Worm (Caenorhabditis elegans): ENCODE measurements around the gene oig-8.

oig-8 gene

DNA sequence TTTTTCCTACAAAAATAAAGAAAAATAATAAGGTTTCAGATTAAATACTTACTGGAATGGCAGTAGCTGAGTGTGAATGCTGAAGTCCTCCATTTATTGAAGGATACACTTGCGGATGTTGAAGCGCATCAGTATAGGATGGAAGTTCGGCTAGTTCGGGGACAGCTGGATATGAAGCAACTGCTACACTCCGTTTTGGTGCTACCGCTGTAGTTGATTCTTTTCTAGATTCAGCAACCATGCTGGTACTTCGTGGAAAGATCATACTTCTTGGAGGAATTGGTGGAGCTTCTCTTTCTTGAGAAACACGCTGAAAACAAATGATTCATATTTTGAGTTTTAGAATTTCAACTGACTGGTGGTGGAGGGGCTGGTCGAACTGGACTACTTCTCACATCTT is 40.3 kb downstream of the oig-8 start:
- TF ChIP-seq lsy-2 (tag; optimal IDR thresholded peaks at IDR 0.05) (no peak), Y55F3AM.14 (GFP tag; optimal IDR thresholded peaks at IDR 0.05) (no peak), blmp-1 (tag; optimal IDR thresholded peaks at IDR 0.05; ENCODE audit: insufficient read depth) (no peak), mdl-1 (tag; optimal IDR thresholded peaks at IDR 0.05) (no peak), ceh-82 (tag; optimal IDR thresholded peaks at IDR 0.05) (no peak), nhr-12 (tag; optimal IDR thresholded peaks at IDR 0.05) (no peak), unc-55 (GFP tag; optimal IDR thresholded peaks at IDR 0.05) (no peak), zag-1 (tag; optimal IDR thresholded peaks at IDR 0.05) (no peak)

DNA sequence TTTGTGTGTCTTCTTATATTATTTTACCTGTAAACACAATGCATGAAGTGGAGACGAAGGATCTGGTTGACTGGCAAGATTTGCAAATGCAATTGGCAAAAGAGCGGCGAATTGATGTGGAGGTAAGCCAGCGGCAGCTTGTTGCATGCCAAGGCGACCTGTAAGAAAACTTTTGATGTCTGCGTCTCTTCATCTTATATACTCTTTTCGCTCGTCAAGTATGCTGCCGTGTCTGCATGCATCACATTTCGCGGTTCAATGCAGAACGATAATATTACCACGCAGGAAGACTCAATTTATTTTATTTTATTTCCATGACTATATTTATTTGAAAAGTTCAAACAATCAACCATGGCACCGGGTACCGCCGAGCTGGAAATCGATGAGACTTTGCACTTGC is 48.0 kb downstream of the oig-8 start, which contains the start of gene vps-33.2:
Gene vps-33.2, plus strand, starts transcription at position 244 of the 400 bp plus-strand sequence.
- TF ChIP-seq unc-39 (tag; optimal IDR thresholded peaks at IDR 0.05) (no peak), blmp-1 (tag; optimal IDR thresholded peaks at IDR 0.05; ENCODE audit: insufficient read depth) (no peak), crh-2 (tag; optimal IDR thresholded peaks at IDR 0.05) (no peak), C34F6.9 (tag; optimal IDR thresholded peaks at IDR 0.05) (peak; percentile 59), ztf-11 (tag; optimal IDR thresholded peaks at IDR 0.05) (no peak), sma-3 (GFP tag; optimal IDR thresholded peaks at IDR 0.05) (peak; percentile 20), skn-1 (tag; optimal IDR thresholded peaks at IDR 0.05) (no peak), ztf-1 (GFP tag; conservative IDR thresholded peaks at IDR 0.05) (no peak), mbf-1 (tag; optimal IDR thresholded peaks at IDR 0.05) (no peak), egl-27 (tag; optimal IDR thresholded peaks at IDR 0.05) (no peak), F13H6.1 (tag; optimal IDR thresholded peaks at IDR 0.05) (peak; percentile 46), ama-1 (optimal IDR thresholded peaks at IDR 0.05) (no peak), fos-1 (tag; optimal IDR thresholded peaks at IDR 0.05) (peak; percentile 23), zag-1 (tag; optimal IDR thresholded peaks at IDR 0.05) (no peak), elt-3 (tag; optimal IDR thresholded peaks at IDR 0.05) (no peak), Y55F3AM.14 (GFP tag; optimal IDR thresholded peaks at IDR 0.05) (no peak), ceh-16 (tag; optimal IDR thresholded peaks at IDR 0.05) (no peak), gmeb-1 (tag; optimal IDR thresholded peaks at IDR 0.05) (peak; percentile 48), unc-55 (GFP tag; optimal IDR thresholded peaks at IDR 0.05) (no peak), peb-1 (tag; optimal IDR thresholded peaks at IDR 0.05) (no peak), nhr-237 (tag; optimal IDR thresholded peaks at IDR 0.05) (no peak), nhr-23 (tag; optimal IDR thresholded peaks at IDR 0.05) (no peak), nhr-77 (tag; optimal IDR thresholded peaks at IDR 0.05) (no peak), nhr-12 (tag; optimal IDR thresholded peaks at IDR 0.05) (no peak), mdl-1 (tag; optimal IDR thresholded peaks at IDR 0.05) (no peak), sma-9 (GFP tag; optimal IDR thresholded peaks at IDR 0.05) (peak; percentile 58), sma-9 (tag; optimal IDR thresholded peaks at IDR 0.05) (no peak), elt-1 (tag; optimal IDR thresholded peaks at IDR 0.05) (no peak), ztf-4 (tag; optimal IDR thresholded peaks at IDR 0.05) (no peak), ceh-82 (tag; optimal IDR thresholded peaks at IDR 0.05) (no peak), lin-13 (GFP tag; optimal IDR thresholded peaks at IDR 0.05) (no peak), nhr-129 (tag; optimal IDR thresholded peaks at IDR 0.05) (peak; percentile 35), nhr-10 (tag; optimal IDR thresholded peaks at IDR 0.05) (no peak), nhr-25 (tag; optimal IDR thresholded peaks at IDR 0.05) (no peak), lin-11 (tag; optimal IDR thresholded peaks at IDR 0.05) (peak; percentile 22), lsy-2 (tag; optimal IDR thresholded peaks at IDR 0.05) (peak; percentile 27 to 58)

DNA sequence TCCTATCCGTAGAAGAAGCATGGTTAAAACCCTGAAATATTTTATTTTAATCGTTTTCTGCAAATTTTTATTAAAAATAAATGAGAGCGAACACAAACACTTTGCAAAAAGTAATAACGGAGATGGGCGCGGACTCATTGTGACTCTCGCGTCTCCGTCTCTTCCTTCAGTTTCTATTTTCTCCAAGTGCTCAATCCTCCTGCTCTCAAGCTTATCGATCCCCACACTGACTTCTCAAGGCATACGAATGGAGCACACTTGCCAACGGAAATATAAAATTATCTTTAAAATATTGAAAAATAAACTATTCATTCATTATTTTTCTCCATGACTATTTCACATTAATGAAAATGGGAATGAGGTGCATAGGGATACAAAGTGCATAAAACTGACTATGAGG is 50.9 kb downstream of the oig-8 start, which contains the start of gene dnj-8:
Gene dnj-8, minus strand, starts transcription at position 31 of the 400 bp plus-strand sequence.
- TF ChIP-seq lsy-2 (tag; optimal IDR thresholded peaks at IDR 0.05) = peak in 1 of 2 experiments; percentile 6
- peak; percentile 60 for TF ChIP-seq C34F6.9 (tag; optimal IDR thresholded peaks at IDR 0.05)
- TF ChIP-seq unc-55 (GFP tag; optimal IDR thresholded peaks at IDR 0.05) = peak; percentile 54
- no peak for TF ChIP-seq mbf-1 (tag; optimal IDR thresholded peaks at IDR 0.05)
- TF ChIP-seq ceh-16 (tag; optimal IDR thresholded peaks at IDR 0.05) = no peak
- TF ChIP-seq ztf-11 (tag; optimal IDR thresholded peaks at IDR 0.05) = no peak
- no peak for TF ChIP-seq sem-4 (tag; optimal IDR thresholded peaks at IDR 0.05)
- no peak for TF ChIP-seq gmeb-1 (tag; optimal IDR thresholded peaks at IDR 0.05)
- TF ChIP-seq mdl-1 (tag; optimal IDR thresholded peaks at IDR 0.05) = no peak

DNA sequence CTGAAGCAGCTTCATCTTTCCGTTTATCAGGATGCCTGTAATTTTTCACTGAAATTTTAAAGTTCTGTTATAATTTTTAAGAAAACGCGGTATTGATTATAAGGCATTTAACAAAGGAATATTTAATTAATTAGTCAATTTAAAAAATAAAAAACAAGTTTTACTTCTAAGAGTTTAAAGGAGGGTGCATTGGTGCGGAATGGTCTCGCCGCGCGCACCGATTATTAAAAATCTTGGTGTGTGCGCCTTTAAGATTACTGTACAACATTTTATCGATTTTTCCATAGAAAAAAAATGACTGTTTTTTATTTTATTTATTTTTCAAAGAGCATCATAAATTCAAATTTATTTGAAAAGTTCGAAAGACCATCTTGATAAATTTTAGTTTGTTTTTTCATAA is 51.4 kb downstream of the oig-8 start:
- no peak for TF ChIP-seq aly-2 (tag; optimal IDR thresholded peaks at IDR 0.05)
- TF ChIP-seq nhr-10 (tag; optimal IDR thresholded peaks at IDR 0.05) = no peak
- TF ChIP-seq mab-5 (tag; optimal IDR thresholded peaks at IDR 0.05) = no peak
- no peak for TF ChIP-seq mdl-1 (tag; optimal IDR thresholded peaks at IDR 0.05)
- TF ChIP-seq sma-9 (GFP tag; optimal IDR thresholded peaks at IDR 0.05) = no peak
- no peak for TF ChIP-seq sma-9 (tag; optimal IDR thresholded peaks at IDR 0.05)
- no peak for TF ChIP-seq ceh-16 (tag; optimal IDR thresholded peaks at IDR 0.05)
- no peak for TF ChIP-seq alr-1 (tag; optimal IDR thresholded peaks at IDR 0.05)
- TF ChIP-seq nhr-77 (tag; optimal IDR thresholded peaks at IDR 0.05) = no peak
- TF ChIP-seq lin-11 (tag; optimal IDR thresholded peaks at IDR 0.05) = no peak
- TF ChIP-seq skn-1 (tag; optimal IDR thresholded peaks at IDR 0.05) = no peak
- no peak for TF ChIP-seq F13H6.1 (tag; optimal IDR thresholded peaks at IDR 0.05)
- no peak for TF ChIP-seq nhr-237 (tag; optimal IDR thresholded peaks at IDR 0.05)
- no peak for TF ChIP-seq ceh-82 (tag; optimal IDR thresholded peaks at IDR 0.05)
- no peak for TF ChIP-seq ztf-1 (GFP tag; conservative IDR thresholded peaks at IDR 0.05)
- TF ChIP-seq fos-1 (tag; optimal IDR thresholded peaks at IDR 0.05) = no peak
- TF ChIP-seq snpc-4 (tag; optimal IDR thresholded peaks at IDR 0.05) = no peak
- no peak for TF ChIP-seq unc-62 (GFP tag; optimal IDR thresholded peaks at IDR 0.05)
